Fruit fly (Drosophila melanogaster) Kc167 (cell line): Measurements from ENCODE around the gene CkIIalpha-i1.

Experiments
- Myc ChIP-seq: fragments of >200 bp; optimal IDR thresholded peaks from 2 replicates; lab custom pipeline; 2017; ENCODE audit warnings: missing external identifiers
- psq ChIP-seq: fragments of >200 bp; optimal IDR thresholded peaks from 2 replicates; lab custom pipeline; 2017; ENCODE audit warnings: missing external identifiers

- TF ChIP-seq Myc (lab: Kevin White, UChicago): no peak
- no peak for TF ChIP-seq psq (lab: Kevin White, UChicago)
Measured at dm6 chr3L:15847224-15847623, 30.4 kb downstream of the CkIIalpha-i1 start.
